Fruit fly (Drosophila melanogaster) S2 (cell line): ENCODE results near the gene Ir94c.

Experiments
- CG8478 ChIP-seq: fragments of >200 bp; optimal IDR thresholded peaks from 2 replicates; lab custom pipeline; 2018
- CTCF ChIP-seq, 2 experiments: fragments of >200 bp; optimal IDR thresholded peaks; 2 replicates each; lab custom pipeline; 2018

The Ir94c gene

dm6 chr3R:22139113-22139512, 19.9 kb upstream of the Ir94c start:
- TF ChIP-seq CG8478 (lab: Kevin White, UChicago) = no peak
- TF ChIP-seq CTCF (optimal IDR thresholded peaks at IDR 0.05; lab: Kevin White, UChicago) = no peak

- no peak for TF ChIP-seq CG8478 (lab: Kevin White, UChicago)
- no peak for TF ChIP-seq CTCF (optimal IDR thresholded peaks at IDR 0.05; lab: Kevin White, UChicago)
These were observed 17.8 kb upstream of the Ir94c start for dm6 chr3R:22136967-22137516.

- TF ChIP-seq CG8478 (lab: Kevin White, UChicago) (no peak), CTCF (optimal IDR thresholded peaks at IDR 0.05; lab: Kevin White, UChicago) (no peak)
These were observed 16.2 kb upstream of the Ir94c start for dm6 chr3R:22135503-22135902.

dm6 chr3R:22134462-22134861, 15.2 kb upstream of the Ir94c start:
- TF ChIP-seq CTCF (optimal IDR thresholded peaks at IDR 0.05; lab: Kevin White, UChicago) (no peak), CG8478 (lab: Kevin White, UChicago) (no peak)

- TF ChIP-seq CTCF (optimal IDR thresholded peaks at IDR 0.05; lab: Kevin White, UChicago) (no peak), CG8478 (lab: Kevin White, UChicago) (no peak)
These were observed 14.2 kb upstream of the Ir94c start, which contains the start of gene SKIP for dm6 chr3R:22133337-22134014. Gene SKIP (plus strand): TSS chr3R:22133830.

- no peak for TF ChIP-seq CTCF (optimal IDR thresholded peaks at IDR 0.05; lab: Kevin White, UChicago)
- no peak for TF ChIP-seq CG8478 (lab: Kevin White, UChicago)
These were observed 5.6 kb upstream of the Ir94c start for dm6 chr3R:22124863-22125262.

- TF ChIP-seq CTCF (optimal IDR thresholded peaks at IDR 0.05; lab: Kevin White, UChicago) (no peak), CG8478 (lab: Kevin White, UChicago) (no peak)
These were observed 4.1 kb upstream of the Ir94c start for dm6 chr3R:22123347-22123746.

dm6 chr3R:22121220-22121619, 2.0 kb upstream of the Ir94c start:
- TF ChIP-seq CTCF (optimal IDR thresholded peaks at IDR 0.05; lab: Kevin White, UChicago) (no peak), CG8478 (lab: Kevin White, UChicago) (no peak)

dm6 chr3R:22119761-22120160, 507 bp upstream of the Ir94c start, which contains the start of gene CG42390:
Gene CG42390 (plus strand): TSS chr3R:22120061.
- TF ChIP-seq CG8478 (lab: Kevin White, UChicago) (no peak), CTCF (optimal IDR thresholded peaks at IDR 0.05; lab: Kevin White, UChicago) (no peak)

- TF ChIP-seq CTCF (optimal IDR thresholded peaks at IDR 0.05; lab: Kevin White, UChicago) (no peak), CG8478 (lab: Kevin White, UChicago) (no peak)
These were observed 2.1 kb downstream of the Ir94c start, which contains the start of gene Ir94b for dm6 chr3R:22117149-22117548. Gene Ir94b (minus strand): TSS chr3R:22117249.

dm6 chr3R:22113127-22113526, 6.1 kb downstream of the Ir94c start, which contains the start of gene Ir94a:
Gene Ir94a (plus strand): TSS chr3R:22113427.
- TF ChIP-seq CTCF (optimal IDR thresholded peaks at IDR 0.05; lab: Kevin White, UChicago) = no peak
- TF ChIP-seq CG8478 (lab: Kevin White, UChicago) = no peak

- TF ChIP-seq CTCF (optimal IDR thresholded peaks at IDR 0.05; lab: Kevin White, UChicago) = no peak
- no peak for TF ChIP-seq CG8478 (lab: Kevin White, UChicago)
These were observed 10.9 kb downstream of the Ir94c start for dm6 chr3R:22108316-22108715.

dm6 chr3R:22103114-22103513, 16.1 kb downstream of the Ir94c start, which contains the start of gene CG13407:
Gene CG13407 (plus strand): TSS chr3R:22103414.
- TF ChIP-seq CTCF (optimal IDR thresholded peaks at IDR 0.05; lab: Kevin White, UChicago) (no peak), CG8478 (lab: Kevin White, UChicago) (no peak)

- TF ChIP-seq CTCF (optimal IDR thresholded peaks at IDR 0.05; lab: Kevin White, UChicago) = no peak
- no peak for TF ChIP-seq CG8478 (lab: Kevin White, UChicago)
These were observed 22.4 kb downstream of the Ir94c start for dm6 chr3R:22096893-22097292.

dm6 chr3R:22093950-22094349, 25.3 kb downstream of the Ir94c start:
- TF ChIP-seq CTCF (optimal IDR thresholded peaks at IDR 0.05; lab: Kevin White, UChicago) (peak; percentile 19 to 51), CG8478 (lab: Kevin White, UChicago) (no peak)
